Fruit fly (Drosophila melanogaster): ENCODE measurements around the gene REPTOR.

Gene REPTOR

dm6 chr3R:24530328-24530727, 52.3 kb downstream of the REPTOR start, which contains the start of the genes CG13623 and ana1 (continued):
- peak; percentile 1 for TF ChIP-seq HmgZ (tag; optimal IDR thresholded peaks at IDR 0.05)
- TF ChIP-seq kah (GFP tag; optimal IDR thresholded peaks at IDR 0.05) = no peak
- no peak for TF ChIP-seq Hr78 (GFP tag; optimal IDR thresholded peaks at IDR 0.05)
- no peak for TF ChIP-seq sr (GFP tag; IDR thresholded peaks at IDR 0.05)
- TF ChIP-seq MESR4 (GFP tag; optimal IDR thresholded peaks at IDR 0.05) = peak; percentile 37
- no peak for TF ChIP-seq CG9437 (GFP tag; optimal IDR thresholded peaks at IDR 0.05)
- TF ChIP-seq row (GFP tag; IDR thresholded peaks at IDR 0.05) = no peak
- peak; percentile 51 for TF ChIP-seq Elba2 (GFP tag; optimal IDR thresholded peaks at IDR 0.05)
- peak; percentile 68 for TF ChIP-seq CG2116 (GFP tag; optimal IDR thresholded peaks at IDR 0.05)
- TF ChIP-seq trem (tag; optimal IDR thresholded peaks at IDR 0.05) = peak; percentile 69
- peak; percentile 88 for TF ChIP-seq CG9797 (GFP tag; optimal IDR thresholded peaks at IDR 0.05)
- peak; percentile 79 for TF ChIP-seq pzg (GFP tag; optimal IDR thresholded peaks at IDR 0.05)
- peak; percentile 72 for TF ChIP-seq BEAF-32 (GFP tag; optimal IDR thresholded peaks at IDR 0.05)
- peak; percentile 47; the same call in 1 of the 3 replicates for TF ChIP-seq Doc3 (GFP tag; IDR thresholded peaks at IDR 0.05; ENCODE audit: partially characterized antibody)
- TF ChIP-seq Myb (GFP tag; optimal IDR thresholded peaks at IDR 0.05) = peak; percentile 72
- TF ChIP-seq CG34224 (GFP tag; IDR thresholded peaks at IDR 0.05; ENCODE audit: partially characterized antibody) = peak; percentile 67; the same call in 2 of the 3 replicates
- no peak for TF ChIP-seq NC2β (GFP tag; optimal IDR thresholded peaks at IDR 0.05)
- no peak for TF ChIP-seq CG2202 (tag; optimal IDR thresholded peaks at IDR 0.05)
- TF ChIP-seq Awh (GFP tag; IDR thresholded peaks at IDR 0.05) = no peak
- no peak for TF ChIP-seq CG32772 (GFP tag; IDR thresholded peaks at IDR 0.05)
- peak; percentile 51 to 87 for TF ChIP-seq crp (GFP tag; optimal IDR thresholded peaks at IDR 0.05)
- no peak for TF ChIP-seq NfI (GFP tag; optimal IDR thresholded peaks at IDR 0.05)
- peak; percentile 27; the same call in 1 of the 2 replicates for TF ChIP-seq CG3847 (GFP tag; IDR thresholded peaks at IDR 0.05)
- TF ChIP-seq CG11695 (GFP tag; IDR thresholded peaks at IDR 0.05) = no peak
- no peak for TF ChIP-seq trh (GFP tag; optimal IDR thresholded peaks at IDR 0.05)
- no peak for TF ChIP-seq CG13775 (GFP tag; optimal IDR thresholded peaks at IDR 0.05)
- TF ChIP-seq CG13624 (GFP tag; optimal IDR thresholded peaks at IDR 0.05) = no peak
- peak; percentile 87 for TF ChIP-seq gfzf (GFP tag; optimal IDR thresholded peaks at IDR 0.05)
- TF ChIP-seq Scr (GFP tag; IDR thresholded peaks at IDR 0.05; ENCODE audit: partially characterized antibody) = peak; percentile 66
- TF ChIP-seq hbn (GFP tag; IDR thresholded peaks at IDR 0.05; ENCODE audit: partially characterized antibody) = peak; percentile 44; the same call in 1 of the 2 replicates
- no peak for TF ChIP-seq ATbp (GFP tag; optimal IDR thresholded peaks at IDR 0.05)
- peak; percentile 41; the same call in 1 of the 2 replicates for TF ChIP-seq amos (GFP tag; IDR thresholded peaks at IDR 0.05; ENCODE audit: partially characterized antibody)
- peak; percentile 38; the same call in 1 of the 3 replicates for TF ChIP-seq CG14860 (GFP tag; IDR thresholded peaks at IDR 0.05; ENCODE audit: partially characterized antibody)
- TF ChIP-seq Dref (GFP tag; IDR thresholded peaks at IDR 0.05) = peak; percentile 77
- peak; percentile 89 for TF ChIP-seq CG17186 (GFP tag; optimal IDR thresholded peaks at IDR 0.05)
- no peak for TF ChIP-seq CG7786 (GFP tag; optimal IDR thresholded peaks at IDR 0.05)
- peak; percentile 21; the same call in 1 of the 2 replicates for TF ChIP-seq CG2129 (GFP tag; IDR thresholded peaks at IDR 0.05; ENCODE audit: partially characterized antibody)
- no peak for TF ChIP-seq CG8388 (GFP tag; optimal IDR thresholded peaks at IDR 0.05)
- TF ChIP-seq knrl (GFP tag; IDR thresholded peaks at IDR 0.05; ENCODE audit: partially characterized antibody) = peak; percentile 53; the same call in 2 of the 3 replicates
- no peak for TF ChIP-seq chn (GFP tag; optimal IDR thresholded peaks at IDR 0.05)
- no peak for TF ChIP-seq Opbp (GFP tag; IDR thresholded peaks at IDR 0.05; ENCODE audit: partially characterized antibody)
- no peak for TF ChIP-seq ken (GFP tag; IDR thresholded peaks at IDR 0.05)
- no peak for TF ChIP-seq Kr (GFP tag; optimal IDR thresholded peaks at IDR 0.05)
- TF ChIP-seq MBD-R2 (GFP tag; IDR thresholded peaks at IDR 0.05) = peak; percentile 76
- peak; percentile 49; the same call in 1 of the 2 replicates for TF ChIP-seq sna (GFP tag; IDR thresholded peaks at IDR 0.05; ENCODE audit: partially characterized antibody)
